Worm (Caenorhabditis elegans) whole organism, L2 larva: ENCODE measurements around the gene F55F10.3.

Experiments used
- C34F6.9 ChIP-seq: fragments of 150-350 bp; optimal IDR thresholded peaks from 2 replicates; lab custom pipeline; 2014; ENCODE audit warnings: missing biosample characterization, missing genetic modification characterization
- F13H6.1 ChIP-seq: sonication (generic microtip); optimal IDR thresholded peaks from 2 replicates; lab custom pipeline; 2016; ENCODE audit warnings: missing genetic modification characterization, missing compliant biosample characterization
- R02D3.7 ChIP-seq: fragments of 150-350 bp; optimal IDR thresholded peaks from 2 replicates; lab custom pipeline; 2014; ENCODE audit warnings: missing biosample characterization, missing genetic modification characterization
- Y55F3AM.14 ChIP-seq: fragments of 200-800 bp; sonication (Bioruptor generic); optimal IDR thresholded peaks from 2 replicates; lab custom pipeline; 2018; ENCODE audit warnings: mild to moderate bottlenecking, missing genetic modification characterization, missing compliant biosample characterization
- ZK546.5 ChIP-seq: sonication (generic microtip); optimal IDR thresholded peaks from 2 replicates; lab custom pipeline; 2017; ENCODE audit warnings: missing biosample characterization, missing genetic modification characterization
- alr-1 ChIP-seq: fragments of 150-350 bp; optimal IDR thresholded peaks from 2 replicates; lab custom pipeline; 2014; ENCODE audit warnings: missing biosample characterization, missing genetic modification characterization
- aly-2 ChIP-seq: fragments of 150-350 bp; optimal IDR thresholded peaks from 2 replicates; lab custom pipeline; 2014; ENCODE audit warnings: missing biosample characterization, missing genetic modification characterization
- ama-1 ChIP-seq: fragments of 150-350 bp; optimal IDR thresholded peaks from 2 replicates; lab custom pipeline; 2018; ENCODE audit warnings: inconsistent platforms
- blmp-1 ChIP-seq: sonication (generic microtip); optimal IDR thresholded peaks from 2 replicates; lab custom pipeline; 2017; ENCODE audit warnings: missing genetic modification characterization, mild to moderate bottlenecking, missing compliant biosample characterization, antibody characterized with exemption, moderate library complexity; ENCODE audit not compliant: insufficient read depth
- ceh-82 ChIP-seq: fragments of 150-350 bp; optimal IDR thresholded peaks from 2 replicates; lab custom pipeline; 2014; ENCODE audit warnings: missing biosample characterization, missing genetic modification characterization
- crh-2 ChIP-seq: sonication (generic microtip); optimal IDR thresholded peaks from 2 replicates; lab custom pipeline; 2017; ENCODE audit warnings: missing biosample characterization, missing genetic modification characterization
- dmd-4 ChIP-seq: sonication (generic microtip); optimal IDR thresholded peaks from 2 replicates; lab custom pipeline; 2017; ENCODE audit warnings: missing biosample characterization, missing genetic modification characterization
- egl-27 ChIP-seq: sonication (generic microtip); optimal IDR thresholded peaks from 3 replicates; lab custom pipeline; 2017; ENCODE audit warnings: missing biosample characterization, missing genetic modification reagents, missing genetic modification characterization
- elt-1 ChIP-seq: fragments of 150-350 bp; optimal IDR thresholded peaks from 2 replicates; lab custom pipeline; 2014; ENCODE audit warnings: missing biosample characterization, missing genetic modification characterization
- elt-3 ChIP-seq: sonication (generic microtip); optimal IDR thresholded peaks from 2 replicates; lab custom pipeline; 2017; ENCODE audit warnings: missing biosample characterization, missing genetic modification characterization
- fos-1 ChIP-seq: fragments of 150-350 bp; optimal IDR thresholded peaks from 2 replicates; lab custom pipeline; 2014; ENCODE audit warnings: missing biosample characterization, missing genetic modification characterization
- gmeb-1 ChIP-seq: fragments of 150-350 bp; optimal IDR thresholded peaks from 2 replicates; lab custom pipeline; 2014; ENCODE audit warnings: missing biosample characterization, missing genetic modification characterization
- lin-11 ChIP-seq: fragments of 150-350 bp; sonication (generic microtip); optimal IDR thresholded peaks from 2 replicates; lab custom pipeline; 2014; ENCODE audit warnings: missing biosample characterization, missing genetic modification characterization, inconsistent platforms, mixed read lengths
- lin-13 ChIP-seq: fragments of 150-350 bp; optimal IDR thresholded peaks from 2 replicates; lab custom pipeline; 2014; ENCODE audit warnings: missing biosample characterization, missing genetic modification reagents, missing genetic modification characterization
- mab-5 ChIP-seq: fragments of 150-350 bp; optimal IDR thresholded peaks from 2 replicates; lab custom pipeline; 2014; ENCODE audit warnings: missing biosample characterization, missing genetic modification characterization
- mbf-1 ChIP-seq: sonication (generic microtip); optimal IDR thresholded peaks from 2 replicates; lab custom pipeline; 2017; ENCODE audit warnings: missing biosample characterization, missing genetic modification characterization
- nhr-11 ChIP-seq: fragments of 150-350 bp; optimal IDR thresholded peaks from 2 replicates; lab custom pipeline; 2014; ENCODE audit warnings: missing biosample characterization, missing genetic modification characterization
- nhr-12 ChIP-seq: fragments of 150-350 bp; optimal IDR thresholded peaks from 2 replicates; lab custom pipeline; 2014; ENCODE audit warnings: missing biosample characterization, missing genetic modification characterization
- nhr-129 ChIP-seq: fragments of 150-350 bp; optimal IDR thresholded peaks from 2 replicates; lab custom pipeline; 2014; ENCODE audit warnings: missing biosample characterization, missing genetic modification characterization
- nhr-21 ChIP-seq: fragments of 150-350 bp; optimal IDR thresholded peaks from 2 replicates; lab custom pipeline; 2014; ENCODE audit warnings: missing biosample characterization, missing genetic modification characterization
- nhr-23 ChIP-seq: fragments of 150-350 bp; optimal IDR thresholded peaks from 2 replicates; lab custom pipeline; 2014; ENCODE audit warnings: missing biosample characterization, missing genetic modification reagents, missing genetic modification characterization
- nhr-237 ChIP-seq: fragments of 150-350 bp; optimal IDR thresholded peaks from 2 replicates; lab custom pipeline; 2014; ENCODE audit warnings: missing biosample characterization, missing genetic modification characterization
- nhr-25 ChIP-seq: fragments of 150-350 bp; sonication (generic microtip); optimal IDR thresholded peaks from 3 replicates; lab custom pipeline; 2014; ENCODE audit warnings: missing biosample characterization, missing genetic modification characterization
- nhr-6 ChIP-seq: fragments of 150-350 bp; optimal IDR thresholded peaks from 2 replicates; lab custom pipeline; 2014; ENCODE audit warnings: missing biosample characterization, missing genetic modification characterization
- peb-1 ChIP-seq: fragments of 150-350 bp; optimal IDR thresholded peaks from 2 replicates; lab custom pipeline; 2014; ENCODE audit warnings: missing biosample characterization, missing genetic modification characterization
- sem-4 ChIP-seq: fragments of 150-350 bp; optimal IDR thresholded peaks from 2 replicates; lab custom pipeline; 2014; ENCODE audit warnings: missing biosample characterization, missing genetic modification reagents, missing genetic modification characterization
- skn-1 ChIP-seq: sonication (generic microtip); optimal IDR thresholded peaks from 2 replicates; lab custom pipeline; 2017; ENCODE audit warnings: missing biosample characterization, missing genetic modification characterization
- sma-3 ChIP-seq: sonication (generic microtip); optimal IDR thresholded peaks from 2 replicates; lab custom pipeline; 2016; ENCODE audit warnings: missing genetic modification reagents, missing genetic modification characterization, missing compliant biosample characterization
- sma-9 ChIP-seq, 2 experiments: fragments of 150-350 bp in 1 of 2; sonication (generic microtip) in 1 of 2; optimal IDR thresholded peaks; 2 replicates each; lab custom pipeline; 2014 to 2016; ENCODE audit warnings: missing genetic modification characterization in 2 of 2, mild to moderate bottlenecking in 1 of 2, missing biosample characterization in 1 of 2, missing compliant biosample characterization in 1 of 2, missing genetic modification reagents in 1 of 2, moderate library complexity in 1 of 2
- unc-39 ChIP-seq: fragments of 150-350 bp; optimal IDR thresholded peaks from 2 replicates; lab custom pipeline; 2014; ENCODE audit warnings: missing biosample characterization, missing genetic modification characterization
- unc-55 ChIP-seq: fragments of 150-350 bp; sonication (generic microtip); optimal IDR thresholded peaks from 3 replicates; lab custom pipeline; 2014; ENCODE audit warnings: missing biosample characterization, missing genetic modification reagents, missing genetic modification characterization
- unc-62 ChIP-seq: fragments of 150-350 bp; optimal IDR thresholded peaks from 2 replicates; lab custom pipeline; 2014; ENCODE audit warnings: missing biosample characterization, missing genetic modification reagents, missing genetic modification characterization
- zag-1 ChIP-seq: fragments of 150-350 bp; optimal IDR thresholded peaks from 2 replicates; lab custom pipeline; 2014; ENCODE audit warnings: missing biosample characterization, missing genetic modification characterization
- ztf-1 ChIP-seq: fragments of 200-800 bp; sonication (Bioruptor generic); conservative IDR thresholded peaks from 2 replicates; pipeline ENCODE4 v1.3.6; 2022; ENCODE audit warnings: missing genetic modification characterization, missing compliant biosample characterization
- ztf-11 ChIP-seq: sonication (generic microtip); optimal IDR thresholded peaks from 2 replicates; lab custom pipeline; 2017; ENCODE audit warnings: missing biosample characterization, missing genetic modification characterization
- ztf-4 ChIP-seq: fragments of 150-350 bp; optimal IDR thresholded peaks from 2 replicates; lab custom pipeline; 2014; ENCODE audit warnings: missing biosample characterization, missing genetic modification characterization

Gene F55F10.3

DNA sequence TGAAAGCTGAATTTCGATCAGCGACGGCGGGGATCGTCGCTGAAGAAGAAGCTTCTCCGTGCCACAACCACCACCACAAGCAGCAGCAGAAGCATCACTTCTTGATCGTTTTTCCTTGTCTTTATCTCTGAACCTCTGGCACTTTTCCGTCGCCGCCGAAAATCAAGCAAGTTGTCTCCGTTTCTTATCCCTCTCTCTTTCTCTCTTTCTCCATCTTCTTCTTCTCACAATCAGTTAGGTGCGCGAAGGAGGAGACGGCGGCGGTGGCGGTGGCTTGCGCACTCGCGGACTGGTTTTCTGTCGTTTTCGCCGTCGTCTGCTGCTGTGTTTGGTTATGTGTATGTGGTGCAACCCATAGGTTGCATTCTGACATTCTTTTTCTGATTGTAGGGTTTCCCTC, 38.7 kb downstream of the F55F10.3 start (continued):
- TF ChIP-seq zag-1 (tag; lab: Kevin White, UChicago) (no peak), R02D3.7 (no peak)
- TF ChIP-seq, all 48 proteins: peak for 9

DNA sequence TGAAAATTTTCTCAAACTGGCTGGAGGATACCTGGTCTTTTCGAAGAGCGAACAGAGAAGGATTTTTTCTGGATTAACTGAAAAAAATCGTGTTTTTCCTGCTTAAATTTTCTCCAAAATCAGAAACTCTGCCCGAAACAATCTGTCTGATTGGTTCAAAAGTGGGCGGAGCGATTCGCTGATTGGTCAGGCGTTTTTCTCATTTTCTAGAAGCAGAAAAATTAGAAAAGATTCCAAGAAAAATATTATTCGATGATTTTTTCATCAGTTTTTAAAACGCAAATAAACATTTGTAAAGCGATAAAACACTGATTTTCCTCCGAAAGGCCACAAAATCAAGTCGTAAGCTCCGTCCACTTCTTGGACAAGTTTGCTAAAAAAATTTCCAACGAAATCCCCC, 39.1 kb downstream of the F55F10.3 start:
- TF ChIP-seq nhr-12 (tag; lab: Kevin White, UChicago) (no peak), sma-9 (GFP tag; optimal IDR thresholded peaks at IDR 0.05; lab: Kevin White, UChicago) (no peak), sma-9 (tag; optimal IDR thresholded peaks at IDR 0.05; lab: Kevin White, UChicago) (no peak), blmp-1 (tag; lab: Kevin White, UChicago) (no peak), gmeb-1 (tag; lab: Kevin White, UChicago) (no peak), elt-3 (tag; lab: Kevin White, UChicago) (no peak), sma-3 (GFP tag; lab: Kevin White, UChicago) (no peak), C34F6.9 (tag; lab: Kevin White, UChicago) (no peak), ama-1 (lab: Kevin White, UChicago) (no peak), dmd-4 (tag; lab: Kevin White, UChicago) (no peak), aly-2 (tag; lab: Kevin White, UChicago) (no peak), R02D3.7 (no peak)

DNA sequence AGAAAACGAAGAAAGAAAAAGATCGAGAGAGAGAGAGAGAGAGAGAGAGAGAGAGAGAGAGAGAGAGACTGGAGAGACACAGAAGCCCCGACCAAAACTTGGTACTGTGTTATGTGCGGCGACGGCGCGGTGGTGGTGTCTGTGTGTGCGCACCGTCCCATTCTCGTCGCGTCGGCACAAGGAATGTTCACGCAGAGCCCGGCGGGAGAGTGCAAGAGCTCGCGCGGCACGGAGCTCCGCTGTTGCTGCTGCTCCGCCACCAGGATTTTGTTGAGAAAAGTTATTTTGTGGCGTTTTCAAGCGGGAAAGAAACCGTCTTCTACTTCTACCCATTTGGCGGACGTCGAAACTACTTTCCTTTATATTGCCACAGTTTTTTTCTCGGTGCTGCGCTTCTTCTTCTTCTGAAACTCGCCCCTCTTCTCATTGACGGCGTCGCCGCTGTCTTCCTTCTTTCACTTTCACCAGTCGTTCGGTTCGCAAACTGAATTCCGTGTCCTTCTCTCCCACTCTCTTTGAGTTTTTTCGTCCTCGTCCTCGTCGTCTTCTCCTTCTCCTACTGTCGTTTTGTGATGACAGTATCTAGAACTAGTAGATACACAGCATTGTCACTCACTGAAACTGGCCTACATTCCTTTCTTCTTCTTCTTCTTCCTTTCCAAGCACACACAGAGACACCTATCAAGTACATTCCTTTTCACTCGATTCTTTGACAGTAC, 39.8 kb downstream of the F55F10.3 start:
- TF ChIP-seq sma-9 (GFP tag; optimal IDR thresholded peaks at IDR 0.05; lab: Kevin White, UChicago) (no peak), sma-9 (tag; optimal IDR thresholded peaks at IDR 0.05; lab: Kevin White, UChicago) (no peak), elt-1 (tag; lab: Kevin White, UChicago) (no peak), unc-39 (tag; lab: Kevin White, UChicago) (no peak), F13H6.1 (peak; percentile 53), mab-5 (tag; lab: Kevin White, UChicago) (no peak), blmp-1 (tag; lab: Kevin White, UChicago) (peak; percentile 94), nhr-25 (tag; lab: Kevin White, UChicago) (peak; percentile 47), nhr-237 (tag; lab: Kevin White, UChicago) (no peak), nhr-11 (no peak)

DNA sequence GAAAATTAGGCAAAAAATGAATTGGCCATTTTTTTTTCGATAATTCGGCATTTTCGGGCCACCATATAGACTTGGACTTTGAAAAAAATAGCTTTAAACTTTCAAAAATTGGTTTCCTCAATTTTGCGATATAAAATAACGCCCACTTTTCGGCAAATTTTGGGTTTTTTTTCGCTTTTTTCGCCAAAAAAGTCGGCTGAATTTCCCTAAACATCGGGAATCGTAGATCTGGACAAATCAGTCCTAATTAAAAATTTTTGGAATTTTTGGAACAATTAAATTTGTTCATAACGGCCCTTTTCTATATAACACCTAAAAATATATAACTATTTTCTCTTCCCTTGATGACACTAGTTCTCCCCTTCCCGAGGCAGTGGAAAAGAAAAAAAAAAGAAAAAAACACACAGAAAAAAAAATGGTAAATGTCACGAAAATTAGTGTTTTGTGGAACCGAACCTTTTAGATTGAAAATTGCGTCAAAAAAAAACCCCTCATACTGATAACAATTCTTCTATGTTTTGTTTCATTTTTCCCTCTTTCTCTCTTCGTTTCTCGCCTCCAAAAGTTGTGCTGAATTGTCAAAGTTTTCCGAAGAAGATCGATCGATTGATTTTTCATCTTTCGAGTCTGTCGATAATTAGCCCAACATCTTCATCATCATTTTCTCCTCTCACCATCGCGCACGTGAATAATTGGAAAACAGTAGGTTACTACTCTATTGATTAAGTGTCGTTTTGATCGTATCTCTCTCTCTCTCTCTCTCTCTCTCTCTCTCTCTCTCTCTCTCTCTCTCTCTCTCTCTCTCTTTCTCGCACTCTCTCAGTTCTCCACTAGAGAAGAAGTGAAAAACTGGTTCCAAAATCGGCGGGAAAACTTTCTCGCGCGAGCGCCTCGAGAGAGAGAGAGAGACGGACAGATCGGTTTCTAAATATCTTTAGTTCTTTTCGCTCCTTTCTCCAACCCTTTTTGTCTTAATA, 40.9 kb downstream of the F55F10.3 start, which contains the start of gene Y24D9A.6:
Y24D9A.6 (minus strand) TSS at position 51 of the 977 bp plus-strand sequence.
- TF ChIP-seq unc-55 (GFP tag; lab: Kevin White, UChicago) = peak; percentile 18
- peak; percentile 96 for TF ChIP-seq nhr-25 (tag; lab: Kevin White, UChicago)
- peak; percentile 93 for TF ChIP-seq nhr-21
- no peak for TF ChIP-seq ztf-11
- TF ChIP-seq egl-27 = peak; percentile 93
- TF ChIP-seq nhr-129 (tag; lab: Kevin White, UChicago) = peak; percentile 70
- TF ChIP-seq fos-1 (tag; lab: Kevin White, UChicago) = peak; percentile 67
- TF ChIP-seq mab-5 (tag; lab: Kevin White, UChicago) = no peak
- no peak for TF ChIP-seq dmd-4 (tag; lab: Kevin White, UChicago)
- no peak for TF ChIP-seq unc-62 (GFP tag; lab: Kevin White, UChicago)
- peak; percentile 80 for TF ChIP-seq crh-2 (tag; lab: Kevin White, UChicago)
- no peak for TF ChIP-seq ztf-1 (GFP tag; lab: Robert Waterston, UW)
- TF ChIP-seq aly-2 (tag; lab: Kevin White, UChicago) = no peak
- TF ChIP-seq mbf-1 = no peak
- no peak for TF ChIP-seq Y55F3AM.14 (GFP tag; lab: Kevin White, UChicago)
- TF ChIP-seq nhr-12 (tag; lab: Kevin White, UChicago) = no peak
- TF ChIP-seq nhr-6 = peak; percentile 84
- no peak for TF ChIP-seq peb-1 (tag; lab: Kevin White, UChicago)
- TF ChIP-seq ama-1 (lab: Kevin White, UChicago) = no peak
- no peak for TF ChIP-seq alr-1 (tag; lab: Kevin White, UChicago)
- peak; percentile 55 for TF ChIP-seq lin-13 (GFP tag; lab: Kevin White, UChicago)
- TF ChIP-seq ZK546.5 (tag; lab: Kevin White, UChicago) = no peak
- TF ChIP-seq skn-1 = no peak
- TF ChIP-seq nhr-237 (tag; lab: Kevin White, UChicago) = no peak
- no peak for TF ChIP-seq unc-39 (tag; lab: Kevin White, UChicago)
- no peak for TF ChIP-seq ceh-82
- TF ChIP-seq elt-1 (tag; lab: Kevin White, UChicago) = peak; percentile 63
- peak; percentile 90 for TF ChIP-seq sem-4
- TF ChIP-seq ztf-4 (tag; lab: Kevin White, UChicago) = peak; percentile 69
- TF ChIP-seq F13H6.1 = peak; percentile 62
- TF ChIP-seq nhr-11 = no peak
- no peak for TF ChIP-seq lin-11 (tag; lab: Kevin White, UChicago)
- peak; percentile 96 for TF ChIP-seq blmp-1 (tag; lab: Kevin White, UChicago)
- TF ChIP-seq zag-1 (tag; lab: Kevin White, UChicago) = no peak
- TF ChIP-seq sma-9 (GFP tag; optimal IDR thresholded peaks at IDR 0.05; lab: Kevin White, UChicago) = peak; percentile 83
- TF ChIP-seq sma-9 (tag; optimal IDR thresholded peaks at IDR 0.05; lab: Kevin White, UChicago) = no peak
- no peak for TF ChIP-seq nhr-23 (tag; lab: Kevin White, UChicago)
- TF ChIP-seq sma-3 (GFP tag; lab: Kevin White, UChicago) = peak; percentile 86
